Worm (Caenorhabditis elegans) whole organism, early embryonic: ENCODE results near the gene chtb-3.

Source experiments
- B0310.2 ChIP-seq: sonication (generic microtip); optimal IDR thresholded peaks from 2 replicates; lab custom pipeline; 2016; ENCODE audit warnings: mild to moderate bottlenecking, missing genetic modification characterization, missing compliant biosample characterization
- F13C5.2 ChIP-seq: sonication (generic microtip); optimal IDR thresholded peaks from 2 replicates; lab custom pipeline; 2017; ENCODE audit warnings: mild to moderate bottlenecking, missing genetic modification characterization, inconsistent platforms, missing compliant biosample characterization
- ama-1 ChIP-seq: fragments of 150-350 bp; optimal IDR thresholded peaks from 2 replicates; lab custom pipeline; 2014

- TF ChIP-seq ama-1 (lab: Kevin White, UChicago) (no peak), B0310.2 (tag; lab: Kevin White, UChicago) (no peak), F13C5.2 (tag; lab: Kevin White, UChicago) (no peak)
Measured at ce11 chrX:6318803-6319202, 643 bp downstream of the chtb-3 start.
